Fruit fly (Drosophila melanogaster): ENCODE results near the gene CG33093.

The CG33093 gene

DNA sequence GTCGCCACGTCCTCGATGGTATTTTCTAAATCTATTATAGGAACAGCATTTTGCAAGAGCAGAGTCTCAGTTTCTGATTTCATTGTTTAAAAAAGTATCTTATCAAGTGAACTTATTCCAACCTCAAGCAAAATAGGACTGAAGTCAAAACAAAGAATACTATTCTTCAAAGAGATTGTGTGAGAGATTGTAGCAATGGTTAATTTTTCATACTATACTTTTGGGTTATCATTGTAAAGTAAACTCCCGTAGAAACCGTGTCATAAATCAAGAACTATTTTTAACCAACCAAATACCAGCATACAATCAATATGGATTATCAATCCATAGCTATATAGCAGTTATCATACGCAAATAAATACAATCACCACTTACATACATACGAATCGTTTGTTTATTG is at the start of gene CG33093:
Gene CG33093, minus strand, starts transcription at position 122 of the 400 bp plus-strand sequence.
- TF ChIP-seq psq (optimal IDR thresholded peaks at IDR 0.05): no peak
- TF ChIP-seq CG8478 (optimal IDR thresholded peaks at IDR 0.05): no peak
- no peak for TF ChIP-seq Dll (optimal IDR thresholded peaks at IDR 0.05)
- no peak for TF ChIP-seq usp (GFP tag; optimal IDR thresholded peaks at IDR 0.05)
- TF ChIP-seq pan (optimal IDR thresholded peaks at IDR 0.05): no peak

DNA sequence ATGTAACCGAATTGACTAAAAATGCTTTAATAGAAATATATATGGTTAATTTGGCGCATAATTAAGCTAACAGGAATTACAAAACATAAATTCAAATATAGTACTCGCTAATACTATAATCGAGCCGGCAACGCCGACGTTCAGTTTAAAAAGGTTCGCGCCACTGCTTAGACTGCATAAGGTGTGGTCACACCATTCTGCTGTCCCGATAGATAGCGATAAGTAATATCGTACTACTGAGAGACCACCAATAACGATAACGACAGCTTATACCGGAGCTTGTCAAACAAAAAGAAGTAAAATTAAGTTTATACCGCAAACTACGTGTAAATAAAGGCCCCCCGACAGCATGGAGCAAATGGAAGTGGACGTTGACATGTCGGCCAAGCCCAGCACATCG is 48.8 kb upstream of the CG33093 start, which contains the start of gene CSN6:
Gene CSN6, plus strand, starts transcription at position 228 of the 400 bp plus-strand sequence.
- no peak for TF ChIP-seq CG8478 (optimal IDR thresholded peaks at IDR 0.05)
- TF ChIP-seq Dll (optimal IDR thresholded peaks at IDR 0.05): no peak
- no peak for TF ChIP-seq EcR (GFP tag; optimal IDR thresholded peaks at IDR 0.05)
- no peak for TF ChIP-seq usp (GFP tag; optimal IDR thresholded peaks at IDR 0.05)
- no peak for TF ChIP-seq pan (optimal IDR thresholded peaks at IDR 0.05)
- no peak for TF ChIP-seq psq (optimal IDR thresholded peaks at IDR 0.05)

DNA sequence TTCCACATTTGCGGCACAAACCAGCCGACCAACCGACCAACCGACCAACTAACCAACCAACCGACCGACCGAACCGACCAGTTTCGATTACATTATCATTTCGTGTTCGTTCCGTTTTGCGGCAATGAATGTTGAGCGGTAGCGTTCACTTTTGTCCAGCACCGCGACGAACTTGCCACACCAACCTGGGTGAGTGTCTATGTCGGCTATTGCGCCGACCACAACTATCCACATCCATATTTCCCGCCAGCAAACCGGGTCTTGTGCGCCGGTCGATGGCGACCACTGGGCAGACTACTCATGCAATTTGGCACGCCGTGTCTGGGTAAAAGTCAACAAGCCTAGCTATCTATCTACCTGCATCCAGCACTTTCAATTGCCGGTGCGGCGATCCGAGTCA is 45.3 kb upstream of the CG33093 start:
- TF ChIP-seq Dll (optimal IDR thresholded peaks at IDR 0.05) (no peak), CG8478 (optimal IDR thresholded peaks at IDR 0.05) (no peak), psq (optimal IDR thresholded peaks at IDR 0.05) (no peak), EcR (GFP tag; optimal IDR thresholded peaks at IDR 0.05) (no peak), pan (optimal IDR thresholded peaks at IDR 0.05) (no peak), usp (GFP tag; optimal IDR thresholded peaks at IDR 0.05) (no peak)

DNA sequence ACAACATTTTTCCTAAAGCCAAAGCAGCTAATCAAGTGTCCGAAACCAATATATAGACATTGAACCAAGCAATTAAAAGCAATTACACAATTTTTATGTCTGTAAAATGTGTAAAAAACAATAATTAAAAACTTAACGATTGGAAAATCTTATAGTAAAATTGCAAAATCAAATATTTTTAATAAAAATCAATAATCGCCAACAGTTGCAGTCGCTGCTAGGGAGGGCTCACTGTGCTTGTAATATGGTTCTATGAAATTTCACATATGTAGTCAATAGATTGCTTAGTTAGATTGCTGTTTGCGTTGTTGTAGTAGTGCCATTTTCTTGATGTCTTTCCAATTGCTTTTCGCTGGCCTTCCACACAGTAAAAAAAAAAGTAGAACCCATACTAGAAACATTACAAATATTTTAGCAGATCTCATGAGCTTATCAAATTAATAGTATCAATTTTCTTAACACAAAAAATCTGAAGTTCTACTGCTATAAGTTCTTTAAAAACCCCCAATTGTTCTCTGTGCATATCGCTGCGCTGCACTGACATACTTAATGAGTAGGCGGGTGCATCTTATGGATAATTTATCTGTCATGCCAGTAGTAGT is 44.5 kb upstream of the CG33093 start:
- TF ChIP-seq CG8478 (optimal IDR thresholded peaks at IDR 0.05) (no peak), Dll (optimal IDR thresholded peaks at IDR 0.05) (no peak), usp (GFP tag; optimal IDR thresholded peaks at IDR 0.05) (no peak), pan (optimal IDR thresholded peaks at IDR 0.05) (no peak), EcR (GFP tag; optimal IDR thresholded peaks at IDR 0.05) (no peak), psq (optimal IDR thresholded peaks at IDR 0.05) (no peak)

DNA sequence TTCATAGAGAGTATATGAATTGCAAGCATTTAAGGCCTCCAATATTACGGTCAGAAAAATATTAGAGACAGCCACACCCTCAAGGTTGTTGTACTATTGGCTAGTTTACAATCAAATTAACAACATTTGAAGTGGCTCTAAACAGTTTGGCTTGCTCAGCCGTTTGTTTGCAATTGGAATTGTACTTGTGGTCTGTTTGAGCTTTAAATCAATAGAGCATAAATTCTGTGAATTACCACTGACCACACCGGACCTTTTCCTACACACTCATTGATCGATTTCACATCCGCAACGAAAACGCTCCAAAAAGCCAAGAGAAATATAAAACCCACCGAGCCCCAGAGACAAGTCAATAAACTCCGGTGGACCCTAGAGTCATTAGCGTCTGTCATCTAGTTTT is 41.9 kb upstream of the CG33093 start:
- no peak for TF ChIP-seq EcR (GFP tag; optimal IDR thresholded peaks at IDR 0.05)
- TF ChIP-seq CG8478 (optimal IDR thresholded peaks at IDR 0.05): no peak
- no peak for TF ChIP-seq psq (optimal IDR thresholded peaks at IDR 0.05)

DNA sequence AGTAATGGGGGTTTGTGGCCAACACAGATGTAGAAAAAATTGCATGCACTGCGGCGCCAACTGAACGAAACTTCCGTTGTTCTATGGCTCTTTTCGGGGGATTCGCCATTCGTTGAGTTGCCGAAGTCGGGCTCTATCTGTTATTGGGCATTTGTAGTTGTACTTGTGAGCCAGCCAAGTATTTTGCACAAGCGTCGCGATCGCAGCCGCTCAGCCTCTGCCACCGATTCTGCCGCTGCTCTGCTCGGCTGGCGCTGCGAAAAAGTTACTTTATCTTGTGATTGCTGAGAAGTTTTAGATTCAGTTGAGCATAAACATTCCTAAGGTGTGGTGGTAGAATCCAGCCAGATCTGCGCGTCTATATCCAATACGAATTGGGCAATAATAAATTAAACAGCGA is 38.2 kb upstream of the CG33093 start, which contains the start of gene CG33110:
Gene CG33110, plus strand, starts transcription at position 301 of the 400 bp plus-strand sequence.
- TF ChIP-seq pan (optimal IDR thresholded peaks at IDR 0.05) (no peak), psq (optimal IDR thresholded peaks at IDR 0.05) (no peak), CG8478 (optimal IDR thresholded peaks at IDR 0.05) (no peak), Dll (optimal IDR thresholded peaks at IDR 0.05) (no peak), usp (GFP tag; optimal IDR thresholded peaks at IDR 0.05) (no peak), EcR (GFP tag; optimal IDR thresholded peaks at IDR 0.05) (no peak)

DNA sequence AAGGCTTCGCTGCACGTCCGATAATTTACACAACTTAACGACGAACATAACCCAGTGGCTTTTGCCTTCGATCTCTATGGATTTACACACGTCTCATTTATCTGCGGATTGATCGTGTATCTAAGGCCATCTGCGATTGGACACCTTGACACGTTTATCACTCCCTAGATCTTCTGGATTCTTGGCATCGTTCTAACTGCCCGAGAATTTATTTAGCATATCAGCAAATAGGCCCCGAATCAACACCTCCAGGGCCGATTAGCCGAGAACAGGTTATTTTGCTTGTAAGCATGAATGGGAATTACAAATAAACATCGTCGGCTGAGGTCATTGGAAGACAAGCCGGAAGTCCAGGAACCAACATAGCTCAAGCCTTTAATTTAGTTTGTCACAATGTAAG is 36.8 kb upstream of the CG33093 start:
- TF ChIP-seq psq (optimal IDR thresholded peaks at IDR 0.05) (no peak), EcR (GFP tag; optimal IDR thresholded peaks at IDR 0.05) (no peak), CG8478 (optimal IDR thresholded peaks at IDR 0.05) (no peak), pan (optimal IDR thresholded peaks at IDR 0.05) (no peak), usp (GFP tag; optimal IDR thresholded peaks at IDR 0.05) (no peak), Dll (optimal IDR thresholded peaks at IDR 0.05) (no peak)

DNA sequence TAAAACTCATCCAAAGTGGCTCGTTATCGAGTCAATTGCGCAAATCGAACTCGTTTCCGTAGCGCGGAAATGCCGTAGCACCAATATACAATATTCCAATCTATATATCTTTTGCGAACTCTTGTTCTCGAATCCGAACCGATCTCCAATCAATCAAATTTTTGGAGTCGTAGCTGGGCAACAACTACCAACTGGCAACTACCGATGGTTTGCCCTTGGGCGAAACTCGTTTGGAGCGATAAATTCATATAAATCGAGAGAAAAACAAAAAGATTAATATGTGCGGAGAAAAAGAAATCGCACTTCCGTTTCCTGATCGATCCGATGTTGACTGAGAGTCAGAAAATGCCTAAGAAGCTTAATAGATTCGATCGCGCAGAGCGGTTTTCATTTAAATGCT is 34.0 kb upstream of the CG33093 start:
- TF ChIP-seq usp (GFP tag; optimal IDR thresholded peaks at IDR 0.05) (no peak), pan (optimal IDR thresholded peaks at IDR 0.05) (no peak), Dll (optimal IDR thresholded peaks at IDR 0.05) (no peak), CG8478 (optimal IDR thresholded peaks at IDR 0.05) (no peak), psq (optimal IDR thresholded peaks at IDR 0.05) (no peak), EcR (GFP tag; optimal IDR thresholded peaks at IDR 0.05) (no peak)

DNA sequence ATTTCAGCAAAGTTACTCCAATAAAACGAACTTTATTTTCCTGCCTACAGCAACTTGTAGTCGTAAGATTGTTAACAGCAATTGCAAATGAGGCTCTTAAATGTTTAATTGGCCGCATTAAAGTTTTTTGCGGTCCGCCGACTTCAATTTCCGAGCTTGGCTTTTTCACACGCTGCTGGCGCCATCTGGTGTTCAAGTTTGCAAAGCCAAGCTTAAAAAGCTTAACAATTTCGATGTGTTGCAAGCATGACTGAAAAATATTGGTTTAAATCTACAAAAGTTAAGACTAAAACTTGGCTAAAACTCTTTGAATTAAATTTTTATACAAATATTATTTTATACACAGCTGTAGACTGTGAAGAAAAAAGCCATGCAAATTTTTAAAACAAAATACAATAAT is 33.0 kb upstream of the CG33093 start:
- TF ChIP-seq EcR (GFP tag; optimal IDR thresholded peaks at IDR 0.05) (no peak), Dll (optimal IDR thresholded peaks at IDR 0.05) (no peak), pan (optimal IDR thresholded peaks at IDR 0.05) (no peak), CG8478 (optimal IDR thresholded peaks at IDR 0.05) (no peak), usp (GFP tag; optimal IDR thresholded peaks at IDR 0.05) (no peak), psq (optimal IDR thresholded peaks at IDR 0.05) (no peak)

DNA sequence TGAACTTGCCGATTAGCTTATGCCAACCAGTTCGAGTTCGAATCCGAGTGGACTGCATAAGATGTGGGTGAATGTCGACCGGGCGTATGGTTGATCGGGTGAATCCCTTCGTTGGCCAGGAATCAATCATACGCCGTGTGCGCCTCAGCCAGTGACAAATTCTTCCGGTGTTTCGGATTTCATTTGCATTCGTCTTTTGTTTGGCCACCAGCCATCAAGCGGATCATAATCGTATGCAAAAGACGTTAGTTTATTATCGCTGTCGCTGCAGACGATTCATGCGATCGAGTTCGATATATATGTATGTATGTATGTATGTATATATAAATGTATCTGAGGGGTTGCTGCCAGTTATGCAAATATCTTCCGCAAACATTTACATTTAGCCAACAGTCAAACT is 32.4 kb upstream of the CG33093 start:
- TF ChIP-seq usp (GFP tag; optimal IDR thresholded peaks at IDR 0.05) (no peak), psq (optimal IDR thresholded peaks at IDR 0.05) (no peak), CG8478 (optimal IDR thresholded peaks at IDR 0.05) (no peak), EcR (GFP tag; optimal IDR thresholded peaks at IDR 0.05) (no peak), Dll (optimal IDR thresholded peaks at IDR 0.05) (no peak), pan (optimal IDR thresholded peaks at IDR 0.05) (no peak)

DNA sequence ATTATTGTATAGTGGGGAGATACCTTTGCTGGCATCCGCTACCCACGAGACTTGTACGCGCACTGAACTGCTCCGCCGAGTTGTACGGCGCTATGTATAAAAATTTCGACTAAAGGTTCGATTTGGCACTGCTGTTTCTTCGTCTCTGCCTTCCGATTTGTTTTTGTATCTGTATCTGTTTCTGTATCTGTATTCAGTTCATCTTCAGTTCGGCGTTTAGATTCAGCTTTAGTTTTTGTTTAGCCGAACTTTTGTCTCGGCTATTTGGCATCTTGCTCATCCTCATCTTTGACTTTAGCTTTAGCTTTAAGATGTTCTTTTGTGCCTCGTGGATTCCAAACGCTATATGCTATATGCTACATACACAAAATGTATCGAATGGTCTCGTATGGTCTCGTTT is 30.8 kb upstream of the CG33093 start, which contains the start of gene sit:
Gene sit, minus strand, starts transcription at position 71 of the 400 bp plus-strand sequence.
- TF ChIP-seq pan (optimal IDR thresholded peaks at IDR 0.05): no peak
- TF ChIP-seq CG8478 (optimal IDR thresholded peaks at IDR 0.05): no peak
- TF ChIP-seq usp (GFP tag; optimal IDR thresholded peaks at IDR 0.05): no peak
- no peak for TF ChIP-seq psq (optimal IDR thresholded peaks at IDR 0.05)
- TF ChIP-seq Dll (optimal IDR thresholded peaks at IDR 0.05): no peak
- TF ChIP-seq EcR (GFP tag; optimal IDR thresholded peaks at IDR 0.05): no peak

DNA sequence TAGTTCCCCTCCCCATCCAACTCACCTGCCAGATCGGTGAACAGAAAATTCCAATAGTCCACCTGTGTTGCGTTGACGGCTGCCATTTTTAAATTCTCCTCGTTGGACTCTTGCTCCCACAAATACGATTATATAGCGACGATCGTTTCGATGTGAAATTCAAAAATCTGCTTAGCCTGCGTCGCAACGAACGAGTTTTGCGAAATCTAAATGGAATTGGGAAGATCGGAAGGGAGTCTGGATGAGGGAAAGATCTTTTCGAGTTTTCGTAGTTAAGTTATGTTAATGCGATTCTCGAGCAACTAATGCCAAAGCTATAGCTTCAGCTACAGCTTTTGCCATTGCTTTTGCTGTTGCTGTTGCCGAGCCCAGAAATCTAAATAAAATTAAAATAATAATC is 28.5 kb upstream of the CG33093 start:
- TF ChIP-seq psq (optimal IDR thresholded peaks at IDR 0.05) (no peak), Dll (optimal IDR thresholded peaks at IDR 0.05) (no peak), CG8478 (optimal IDR thresholded peaks at IDR 0.05) (no peak), usp (GFP tag; optimal IDR thresholded peaks at IDR 0.05) (no peak)

DNA sequence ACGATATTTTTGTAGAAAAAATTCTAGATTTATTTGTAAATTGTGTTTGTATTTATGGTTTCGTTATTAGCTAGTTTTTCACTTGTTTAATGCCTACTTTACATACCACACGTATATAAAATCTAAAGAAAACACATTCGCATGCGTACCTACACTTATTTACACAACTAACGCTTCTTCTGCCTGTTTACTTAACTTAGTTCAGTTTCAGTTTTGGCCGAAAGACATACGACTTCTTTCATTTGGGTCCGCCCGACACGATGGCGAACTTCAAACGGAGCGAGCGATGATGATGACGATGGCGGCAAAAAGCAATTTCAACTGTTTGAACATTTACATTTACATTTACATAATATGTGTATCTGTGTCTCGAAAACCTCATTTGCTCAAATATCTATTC is 26.7 kb upstream of the CG33093 start:
- TF ChIP-seq Dll (optimal IDR thresholded peaks at IDR 0.05): no peak
- TF ChIP-seq pan (optimal IDR thresholded peaks at IDR 0.05): no peak
- TF ChIP-seq usp (GFP tag; optimal IDR thresholded peaks at IDR 0.05): no peak
- no peak for TF ChIP-seq CG8478 (optimal IDR thresholded peaks at IDR 0.05)
- TF ChIP-seq psq (optimal IDR thresholded peaks at IDR 0.05): no peak
- no peak for TF ChIP-seq EcR (GFP tag; optimal IDR thresholded peaks at IDR 0.05)

Measured in whole organism.